Fruit fly (Drosophila melanogaster) whole organism, embryonic: ENCODE data around the gene Aasdh.

Source experiments
- Abd-B ChIP-seq: fragments of 200-800 bp; sonication (Bioruptor generic); optimal IDR thresholded peaks from 2 replicates; lab custom pipeline; 2018; ENCODE audit warnings: missing biosample characterization, mild to moderate bottlenecking, missing genetic modification characterization, moderate library complexity
- Ada2b ChIP-seq: fragments of 200-800 bp; sonication (Bioruptor generic); IDR thresholded peaks from 2 replicates; pipeline ENCODE4 v1.3.6; 2022; ENCODE audit warnings: missing biosample characterization, missing genetic modification characterization
- Asciz ChIP-seq: fragments of 200-800 bp; sonication (Bioruptor generic); optimal IDR thresholded peaks from 2 replicates; lab custom pipeline; 2017; ENCODE audit warnings: missing biosample characterization, mild to moderate bottlenecking, missing genetic modification characterization, missing genetic modification reagents
- Atf6 ChIP-seq: fragments of 200-800 bp; sonication (Bioruptor generic); IDR thresholded peaks from 2 replicates; pipeline ENCODE4 v1.3.6; 2022; ENCODE audit warnings: missing biosample characterization, missing genetic modification characterization
- CG10462 ChIP-seq: fragments of 200-800 bp; sonication (Bioruptor generic); optimal IDR thresholded peaks from 2 replicates; lab custom pipeline; 2016; ENCODE audit warnings: missing biosample characterization, missing genetic modification characterization
- CG10654 ChIP-seq: fragments of 200-800 bp; sonication (Bioruptor generic); optimal IDR thresholded peaks from 2 replicates; lab custom pipeline; 2016; ENCODE audit warnings: missing biosample characterization, missing genetic modification characterization
- CG11093 ChIP-seq: fragments of 200-800 bp; sonication (Bioruptor generic); IDR thresholded peaks from 3 replicates; pipeline ENCODE4 v1.3.6; 2022; ENCODE audit warnings: missing biosample characterization, missing genetic modification characterization
- CG1233 ChIP-seq: fragments of 200-800 bp; sonication (Bioruptor generic); optimal IDR thresholded peaks from 4 replicates; lab custom pipeline; 2018; ENCODE audit warnings: missing biosample characterization, mild to moderate bottlenecking, missing genetic modification characterization
- CG12769 ChIP-seq: fragments of 200-800 bp; sonication (Bioruptor generic); optimal IDR thresholded peaks from 2 replicates; lab custom pipeline; 2019; ENCODE audit warnings: missing biosample characterization, mild to moderate bottlenecking, missing genetic modification characterization, moderate library complexity
- CG12942 ChIP-seq: fragments of 200-800 bp; sonication (Bioruptor generic); optimal IDR thresholded peaks from 3 replicates; lab custom pipeline; 2016; ENCODE audit warnings: missing biosample characterization, missing genetic modification characterization
- CG13123 ChIP-seq: fragments of 200-800 bp; sonication (Bioruptor generic); optimal IDR thresholded peaks from 2 replicates; lab custom pipeline; 2016; ENCODE audit warnings: missing biosample characterization, missing genetic modification characterization
- CG14667 ChIP-seq: fragments of 200-800 bp; sonication (Bioruptor generic); IDR thresholded peaks from 2 replicates; pipeline ENCODE4 v1.3.6; 2022; ENCODE audit warnings: missing biosample characterization, missing genetic modification characterization
- CG1529 ChIP-seq: fragments of 200-800 bp; sonication (Bioruptor generic); optimal IDR thresholded peaks from 3 replicates; lab custom pipeline; 2018; ENCODE audit warnings: missing biosample characterization, missing genetic modification characterization
- CG17568 ChIP-seq: fragments of 200-800 bp; sonication (Bioruptor generic); optimal IDR thresholded peaks from 2 replicates; lab custom pipeline; 2018; ENCODE audit warnings: missing biosample characterization, mild to moderate bottlenecking, missing genetic modification characterization, moderate library complexity
- CG17829 ChIP-seq: fragments of 200-800 bp; optimal IDR thresholded peaks from 2 replicates; lab custom pipeline; 2019; ENCODE audit warnings: missing biosample characterization, mild to moderate bottlenecking, missing genetic modification characterization, moderate library complexity
- CG18619 ChIP-seq: fragments of 200-800 bp; sonication (Bioruptor generic); optimal IDR thresholded peaks from 3 replicates; lab custom pipeline; 2017; ENCODE audit warnings: missing biosample characterization, mild to moderate bottlenecking, missing genetic modification characterization
- CG3847 ChIP-seq: fragments of 200-800 bp; sonication (Bioruptor generic); IDR thresholded peaks from 2 replicates; pipeline ENCODE4 v1.3.6; 2022; ENCODE audit warnings: missing biosample characterization, missing genetic modification characterization
- CG4424 ChIP-seq: fragments of 200-800 bp; sonication (Bioruptor generic); optimal IDR thresholded peaks from 3 replicates; lab custom pipeline; 2016; ENCODE audit warnings: missing biosample characterization, missing genetic modification characterization
- CG6683 ChIP-seq: fragments of 200-800 bp; sonication (Bioruptor generic); optimal IDR thresholded peaks from 2 replicates; lab custom pipeline; 2017; ENCODE audit warnings: missing biosample characterization, mild to moderate bottlenecking, missing genetic modification characterization, missing genetic modification reagents
- CG6854 ChIP-seq: fragments of 200-800 bp; sonication (Bioruptor generic); optimal IDR thresholded peaks from 3 replicates; lab custom pipeline; 2017; ENCODE audit warnings: missing biosample characterization, mild to moderate bottlenecking, missing genetic modification characterization
- CG7745 ChIP-seq: fragments of 200-800 bp; sonication (Bioruptor generic); optimal IDR thresholded peaks from 2 replicates; lab custom pipeline; 2018; ENCODE audit warnings: missing biosample characterization, mild to moderate bottlenecking, missing genetic modification characterization, moderate library complexity
- CG8281 ChIP-seq: fragments of 200-800 bp; sonication (Bioruptor generic); optimal IDR thresholded peaks from 2 replicates; lab custom pipeline; 2018; ENCODE audit warnings: missing biosample characterization, mild to moderate bottlenecking, missing genetic modification characterization, moderate library complexity
- Deaf1 ChIP-seq: fragments of 200-800 bp; optimal IDR thresholded peaks from 3 replicates; lab custom pipeline; 2019; ENCODE audit warnings: missing biosample characterization, mild to moderate bottlenecking, missing genetic modification characterization, moderate library complexity
- Dfd ChIP-seq, 2 experiments: fragments of >200 bp; optimal IDR thresholded peaks; 2 replicates each; lab custom pipeline; 2017; ENCODE audit warnings: missing biosample characterization in 2 of 2, missing genetic modification characterization in 2 of 2
- Elba2 ChIP-seq: fragments of 200-800 bp; sonication (Bioruptor generic); optimal IDR thresholded peaks from 3 replicates; lab custom pipeline; 2016; ENCODE audit warnings: missing biosample characterization, missing genetic modification characterization
- Ets65A ChIP-seq: fragments of 200-800 bp; sonication (Bioruptor generic); peaks from one replicate; lab custom pipeline; 2016; ENCODE audit warnings: missing biosample characterization, missing genetic modification characterization
- GATAe ChIP-seq: fragments of 200-800 bp; sonication (Bioruptor generic); conservative IDR thresholded peaks from 2 replicates; pipeline ENCODE4 v1.3.6; 2022; ENCODE audit warnings: missing biosample characterization, missing genetic modification characterization
- Gsc ChIP-seq: fragments of 200-800 bp; sonication (Bioruptor generic); IDR thresholded peaks from 2 replicates; pipeline ENCODE4 v1.3.6; 2022; ENCODE audit warnings: missing biosample characterization, missing genetic modification characterization
- HLHmδ ChIP-seq: fragments of 200-800 bp; sonication (Bioruptor generic); optimal IDR thresholded peaks from 2 replicates; lab custom pipeline; 2018; ENCODE audit warnings: missing biosample characterization, mild to moderate bottlenecking, missing genetic modification characterization, moderate library complexity
- Hr39 ChIP-seq: fragments of >200 bp; optimal IDR thresholded peaks from 2 replicates; lab custom pipeline; 2017
- Lpt ChIP-seq: fragments of >200 bp; optimal IDR thresholded peaks from 2 replicates; lab custom pipeline; 2018; ENCODE audit warnings: missing biosample characterization, missing genetic modification characterization
- Med ChIP-seq: fragments of 200-800 bp; sonication (Bioruptor generic); peaks from one replicate; lab custom pipeline; 2016; ENCODE audit warnings: missing biosample characterization, missing genetic modification characterization, mild to moderate bottlenecking, inconsistent platforms, moderate library complexity
- Neu2 ChIP-seq: fragments of 200-800 bp; sonication (Bioruptor generic); optimal IDR thresholded peaks from 3 replicates; lab custom pipeline; 2016; ENCODE audit warnings: missing biosample characterization, missing genetic modification characterization, borderline replicate concordance
- Nf-YB ChIP-seq: fragments of 200-800 bp; sonication (Bioruptor generic); optimal IDR thresholded peaks from 3 replicates; lab custom pipeline; 2019; ENCODE audit warnings: missing biosample characterization, mild to moderate bottlenecking, missing genetic modification characterization, moderate library complexity
- Rfx ChIP-seq: fragments of 200-800 bp; sonication (Bioruptor generic); IDR thresholded peaks from 2 replicates; pipeline ENCODE4 v1.3.6; 2022; ENCODE audit warnings: missing biosample characterization, missing genetic modification characterization
- Sin3A ChIP-seq: fragments of >200 bp; optimal IDR thresholded peaks from 2 replicates; lab custom pipeline; 2018
- Six4 ChIP-seq: fragments of 200-800 bp; sonication (Bioruptor generic); optimal IDR thresholded peaks from 2 replicates; lab custom pipeline; 2016; ENCODE audit warnings: missing biosample characterization, missing genetic modification characterization
- ac ChIP-seq: fragments of 200-800 bp; sonication (Bioruptor generic); optimal IDR thresholded peaks from 3 replicates; lab custom pipeline; 2017; ENCODE audit warnings: missing biosample characterization, mild to moderate bottlenecking, missing genetic modification characterization
- bsh ChIP-seq, 2 experiments: fragments of 200-800 bp; sonication (Bioruptor generic); optimal IDR thresholded peaks; 2 replicates each; lab custom pipeline; 2017 to 2018; ENCODE audit warnings: mild to moderate bottlenecking in 2 of 2, missing biosample characterization in 2 of 2, missing genetic modification characterization in 2 of 2, moderate library complexity in 1 of 2
- cg ChIP-seq: fragments of 200-800 bp; sonication (Bioruptor generic); optimal IDR thresholded peaks from 3 replicates; lab custom pipeline; 2019; ENCODE audit warnings: missing biosample characterization, mild to moderate bottlenecking, missing genetic modification characterization, moderate library complexity
- corto ChIP-seq: fragments of 200-800 bp; sonication (Bioruptor generic); optimal IDR thresholded peaks from 2 replicates; lab custom pipeline; 2016; ENCODE audit warnings: missing biosample characterization, mild to moderate bottlenecking, missing genetic modification characterization, moderate library complexity
- dm ChIP-seq: fragments of 200-800 bp; sonication (Bioruptor generic); optimal IDR thresholded peaks from 3 replicates; lab custom pipeline; 2016; ENCODE audit warnings: missing biosample characterization, missing genetic modification characterization
- fu2 ChIP-seq: fragments of 200-800 bp; sonication (Bioruptor generic); optimal IDR thresholded peaks from 2 replicates; lab custom pipeline; 2016; ENCODE audit warnings: missing biosample characterization, missing genetic modification characterization
- ham ChIP-seq: fragments of 200-800 bp; sonication (Bioruptor generic); IDR thresholded peaks from 2 replicates; pipeline ENCODE4 v1.3.6; 2022; ENCODE audit warnings: missing biosample characterization, missing genetic modification characterization
- hbn ChIP-seq: fragments of 200-800 bp; sonication (Bioruptor generic); IDR thresholded peaks from 2 replicates; pipeline ENCODE4 v1.3.6; 2022; ENCODE audit warnings: missing biosample characterization, missing genetic modification characterization; ENCODE audit not compliant: partially characterized antibody
- knrl ChIP-seq: fragments of 200-800 bp; sonication (Bioruptor generic); IDR thresholded peaks from 3 replicates; pipeline ENCODE4 v1.3.6; 2022; ENCODE audit warnings: missing biosample characterization, missing genetic modification characterization; ENCODE audit not compliant: partially characterized antibody
- lab ChIP-seq: fragments of 200-800 bp; sonication (Bioruptor generic); optimal IDR thresholded peaks from 3 replicates; lab custom pipeline; 2017; ENCODE audit warnings: missing biosample characterization, missing genetic modification characterization, mild to moderate bottlenecking, moderate library complexity, missing genetic modification reagents
- sqz ChIP-seq: fragments of 200-800 bp; sonication (Bioruptor generic); optimal IDR thresholded peaks from 3 replicates; lab custom pipeline; 2018; ENCODE audit warnings: missing biosample characterization, mild to moderate bottlenecking, missing genetic modification characterization
- stwl ChIP-seq: fragments of 200-800 bp; sonication (Bioruptor generic); optimal IDR thresholded peaks from 3 replicates; lab custom pipeline; 2018; ENCODE audit warnings: missing biosample characterization, mild to moderate bottlenecking, missing genetic modification characterization, moderate library complexity
- toy ChIP-seq: fragments of 200-800 bp; sonication (Bioruptor generic); IDR thresholded peaks from 2 replicates; pipeline ENCODE4 v1.3.6; 2022; ENCODE audit warnings: missing biosample characterization, missing genetic modification characterization
- vvl ChIP-seq: fragments of 200-800 bp; sonication (Bioruptor generic); IDR thresholded peaks from 2 replicates; pipeline ENCODE4 v1.3.6; 2022; ENCODE audit warnings: missing biosample characterization, missing genetic modification characterization

Aasdh gene

dm6 chr2L:8478911-8479706 is 29.7 kb upstream of the Aasdh start:
- TF ChIP-seq Nf-YB, result no peak
- peak; percentile 34 for TF ChIP-seq Elba2 (GFP tag; lab: Kevin White, UChicago)
- TF ChIP-seq Med (GFP tag; lab: Kevin White, UChicago), result peak; percentile 70
- TF ChIP-seq CG17568 (GFP tag; lab: Kevin White, UChicago), result no peak
- peak; percentile 9 for TF ChIP-seq Ets65A (GFP tag; lab: Kevin White, UChicago)
- no peak for TF ChIP-seq CG3847 (GFP tag; lab: Robert Waterston, UW)
- TF ChIP-seq toy (GFP tag; lab: Robert Waterston, UW), result no peak
- no peak for TF ChIP-seq Neu2 (GFP tag; lab: Kevin White, UChicago)
- TF ChIP-seq Sin3A (lab: Kevin White, UChicago), result no peak
- TF ChIP-seq HLHmδ, result no peak
- TF ChIP-seq knrl (GFP tag; lab: Robert Waterston, UW), result no peak
- no peak for TF ChIP-seq CG14667
- TF ChIP-seq ham (GFP tag; lab: Robert Waterston, UW), result no peak
- TF ChIP-seq GATAe, result no peak
- no peak for TF ChIP-seq stwl (tag; lab: Kevin White, UChicago)
- no peak for TF ChIP-seq CG11093
- TF ChIP-seq CG4424, result no peak
- TF ChIP-seq CG6683 (GFP tag; lab: Kevin White, UChicago), result no peak
- TF ChIP-seq CG7745 (tag; lab: Kevin White, UChicago), result no peak
- TF ChIP-seq CG18619 (GFP tag; lab: Kevin White, UChicago), result no peak
- no peak for TF ChIP-seq Ada2b (GFP tag; lab: Robert Waterston, UW)
- no peak for TF ChIP-seq Gsc (GFP tag; lab: Robert Waterston, UW)
- TF ChIP-seq lab, result no peak
- TF ChIP-seq CG13123 (GFP tag; lab: Kevin White, UChicago), result no peak
- TF ChIP-seq CG1529 (GFP tag; lab: Kevin White, UChicago), result no peak
- no peak for TF ChIP-seq Asciz
- no peak for TF ChIP-seq CG12942
- no peak for TF ChIP-seq vvl
- no peak for TF ChIP-seq CG1233 (GFP tag; lab: Kevin White, UChicago)
- TF ChIP-seq Six4 (GFP tag; lab: Kevin White, UChicago), result no peak
- no peak for TF ChIP-seq Atf6
- TF ChIP-seq bsh (GFP tag; optimal IDR thresholded peaks at IDR 0.05; lab: Kevin White, UChicago), result peak in 1 of 2 experiments; percentile 96
- TF ChIP-seq CG17829 (tag; lab: Kevin White, UChicago), result no peak
- TF ChIP-seq CG10462, result no peak
- peak; percentile 0 for TF ChIP-seq ac (GFP tag; lab: Kevin White, UChicago)
- TF ChIP-seq fu2, result no peak
- peak; percentile 23 for TF ChIP-seq sqz (GFP tag; lab: Kevin White, UChicago)
- TF ChIP-seq Dfd (GFP tag; optimal IDR thresholded peaks at IDR 0.05; lab: Kevin White, UChicago), result no peak
- TF ChIP-seq dm (GFP tag; lab: Kevin White, UChicago), result no peak
- TF ChIP-seq CG6854 (GFP tag; lab: Kevin White, UChicago), result no peak
- TF ChIP-seq corto (GFP tag; lab: Kevin White, UChicago), result peak; percentile 54
- no peak for TF ChIP-seq Abd-B (GFP tag; lab: Kevin White, UChicago)
- TF ChIP-seq hbn (GFP tag; lab: Robert Waterston, UW), result no peak
- peak; percentile 33 for TF ChIP-seq cg (GFP tag; lab: Kevin White, UChicago)
- TF ChIP-seq CG10654, result no peak
- peak; percentile 41 for TF ChIP-seq CG12769 (tag; lab: Kevin White, UChicago)
- no peak for TF ChIP-seq Rfx
- TF ChIP-seq Hr39 (lab: Kevin White, UChicago), result no peak
- peak; percentile 60 for TF ChIP-seq Deaf1 (tag; lab: Kevin White, UChicago)
- no peak for TF ChIP-seq Lpt (GFP tag; lab: Kevin White, UChicago)
- TF ChIP-seq CG8281 (tag; lab: Kevin White, UChicago), result no peak
